Fruit fly (Drosophila melanogaster) whole organism, embryonic: ENCODE data around the gene RpS3.

Source experiments
- Bgb ChIP-seq: fragments of 200-800 bp; sonication (Bioruptor generic); IDR thresholded peaks from 2 replicates; pipeline ENCODE4 v1.3.6; 2022; ENCODE audit warnings: missing biosample characterization, missing genetic modification characterization; ENCODE audit not compliant: partially characterized antibody
- CG10274 ChIP-seq: fragments of 200-800 bp; sonication (Bioruptor generic); optimal IDR thresholded peaks from 3 replicates; lab custom pipeline; 2017; ENCODE audit warnings: missing biosample characterization, mild to moderate bottlenecking, missing genetic modification characterization
- CG12236 ChIP-seq: fragments of 200-800 bp; sonication (Bioruptor generic); optimal IDR thresholded peaks from 2 replicates; lab custom pipeline; 2016; ENCODE audit warnings: missing biosample characterization, missing genetic modification characterization
- CG13624 ChIP-seq: fragments of 200-800 bp; sonication (Bioruptor generic); optimal IDR thresholded peaks from 2 replicates; lab custom pipeline; 2016; ENCODE audit warnings: missing biosample characterization, missing genetic modification characterization
- CG15479 ChIP-seq: fragments of 200-800 bp; sonication (Bioruptor generic); optimal IDR thresholded peaks from 3 replicates; lab custom pipeline; 2019; ENCODE audit warnings: missing biosample characterization, mild to moderate bottlenecking, missing genetic modification characterization, moderate library complexity
- CG16863 ChIP-seq: fragments of 200-800 bp; sonication (Bioruptor generic); optimal IDR thresholded peaks from 3 replicates; lab custom pipeline; 2016; ENCODE audit warnings: missing biosample characterization, missing genetic modification characterization
- CG17829 ChIP-seq: fragments of 200-800 bp; optimal IDR thresholded peaks from 2 replicates; lab custom pipeline; 2019; ENCODE audit warnings: missing biosample characterization, mild to moderate bottlenecking, missing genetic modification characterization, moderate library complexity
- CG18262 ChIP-seq: fragments of 200-800 bp; optimal IDR thresholded peaks from 3 replicates; lab custom pipeline; 2019; ENCODE audit warnings: missing biosample characterization, mild to moderate bottlenecking, missing genetic modification characterization, moderate library complexity
- CG2202 ChIP-seq: fragments of 200-800 bp; sonication (Bioruptor generic); optimal IDR thresholded peaks from 2 replicates; lab custom pipeline; 2018; ENCODE audit warnings: missing biosample characterization, mild to moderate bottlenecking, missing genetic modification characterization
- CG2875 ChIP-seq: fragments of 200-800 bp; sonication (Bioruptor generic); optimal IDR thresholded peaks from 2 replicates; lab custom pipeline; 2017; ENCODE audit warnings: missing biosample characterization, mild to moderate bottlenecking, missing genetic modification characterization, missing genetic modification reagents
- CG32532 ChIP-seq: fragments of 200-800 bp; sonication (Bioruptor generic); IDR thresholded peaks from 2 replicates; pipeline ENCODE4 v1.3.6; 2022; ENCODE audit warnings: missing biosample characterization, missing genetic modification characterization
- CG3838 ChIP-seq: fragments of 200-800 bp; sonication (Bioruptor generic); optimal IDR thresholded peaks from 3 replicates; lab custom pipeline; 2016; ENCODE audit warnings: missing biosample characterization, missing genetic modification characterization
- CG4854 ChIP-seq: fragments of 200-800 bp; sonication (Bioruptor generic); optimal IDR thresholded peaks from 2 replicates; lab custom pipeline; 2016; ENCODE audit warnings: missing biosample characterization, missing genetic modification characterization, inconsistent platforms
- CG6254 ChIP-seq: fragments of 200-800 bp; sonication (Bioruptor generic); optimal IDR thresholded peaks from 3 replicates; lab custom pipeline; 2017; ENCODE audit warnings: mild to moderate bottlenecking, missing biosample characterization, missing genetic modification reagents, missing genetic modification characterization
- CG6813 ChIP-seq: fragments of 200-800 bp; sonication (Bioruptor generic); optimal IDR thresholded peaks from 2 replicates; lab custom pipeline; 2017; ENCODE audit warnings: missing biosample characterization, missing genetic modification characterization, mild to moderate bottlenecking, moderate library complexity, missing genetic modification reagents
- CG8478 ChIP-seq: fragments of >200 bp; optimal IDR thresholded peaks from 2 replicates; lab custom pipeline; 2018
- CG9727 ChIP-seq: fragments of 200-800 bp; sonication (Bioruptor generic); optimal IDR thresholded peaks from 3 replicates; lab custom pipeline; 2017; ENCODE audit warnings: missing biosample characterization, mild to moderate bottlenecking, missing genetic modification characterization
- CG9797 ChIP-seq: fragments of 200-800 bp; sonication (Bioruptor generic); optimal IDR thresholded peaks from 3 replicates; lab custom pipeline; 2018; ENCODE audit warnings: missing biosample characterization, mild to moderate bottlenecking, missing genetic modification characterization
- Chrac-16 ChIP-seq: fragments of 200-800 bp; sonication (Bioruptor generic); optimal IDR thresholded peaks from 3 replicates; lab custom pipeline; 2016; ENCODE audit warnings: missing biosample characterization, missing genetic modification characterization
- Drgx ChIP-seq: fragments of 200-800 bp; sonication (Bioruptor generic); IDR thresholded peaks from 2 replicates; pipeline ENCODE4 v1.3.6; 2022; ENCODE audit warnings: missing biosample characterization, missing genetic modification characterization
- E2f1 ChIP-seq: fragments of 200-800 bp; sonication (Bioruptor generic); IDR thresholded peaks from 2 replicates; pipeline ENCODE4 v1.3.6; 2022; ENCODE audit warnings: missing biosample characterization, missing genetic modification characterization
- E2f2 ChIP-seq: fragments of 200-800 bp; sonication (Bioruptor generic); IDR thresholded peaks from 2 replicates; pipeline ENCODE4 v1.3.6; 2022; ENCODE audit warnings: missing biosample characterization, missing genetic modification characterization
- GATAe ChIP-seq: fragments of 200-800 bp; sonication (Bioruptor generic); conservative IDR thresholded peaks from 2 replicates; pipeline ENCODE4 v1.3.6; 2022; ENCODE audit warnings: missing biosample characterization, missing genetic modification characterization
- Gug ChIP-seq: fragments of 200-800 bp; sonication (Bioruptor generic); IDR thresholded peaks from 4 replicates; pipeline ENCODE4 v1.3.6; 2022; ENCODE audit warnings: missing biosample characterization, missing genetic modification characterization
- HLH3B ChIP-seq: fragments of 200-800 bp; sonication (Bioruptor generic); IDR thresholded peaks from 2 replicates; pipeline ENCODE4 v1.3.6; 2022; ENCODE audit warnings: missing biosample characterization, missing genetic modification characterization
- NfI ChIP-seq: fragments of 200-800 bp; sonication (Bioruptor generic); optimal IDR thresholded peaks from 3 replicates; lab custom pipeline; 2018; ENCODE audit warnings: missing biosample characterization, mild to moderate bottlenecking, missing genetic modification characterization, moderate library complexity
- PHDP ChIP-seq: fragments of 200-800 bp; sonication (Bioruptor generic); optimal IDR thresholded peaks from 3 replicates; lab custom pipeline; 2018; ENCODE audit warnings: missing biosample characterization, mild to moderate bottlenecking, missing genetic modification characterization, moderate library complexity
- Scr ChIP-seq: fragments of 200-800 bp; sonication (Bioruptor generic); IDR thresholded peaks from 2 replicates; pipeline ENCODE4 v1.3.6; 2022; ENCODE audit warnings: missing biosample characterization, missing genetic modification characterization; ENCODE audit not compliant: partially characterized antibody
- Six4 ChIP-seq: fragments of 200-800 bp; sonication (Bioruptor generic); optimal IDR thresholded peaks from 2 replicates; lab custom pipeline; 2016; ENCODE audit warnings: missing biosample characterization, missing genetic modification characterization
- Spps ChIP-seq: fragments of 200-800 bp; sonication (Bioruptor generic); optimal IDR thresholded peaks from 2 replicates; lab custom pipeline; 2018; ENCODE audit warnings: missing biosample characterization, mild to moderate bottlenecking, missing genetic modification characterization
- Sry-δ ChIP-seq: fragments of 200-800 bp; sonication (Bioruptor generic); optimal IDR thresholded peaks from 2 replicates; lab custom pipeline; 2016; ENCODE audit warnings: missing biosample characterization, missing genetic modification characterization
- amos ChIP-seq: fragments of 200-800 bp; sonication (Bioruptor generic); IDR thresholded peaks from 2 replicates; pipeline ENCODE4 v1.3.6; 2022; ENCODE audit warnings: missing biosample characterization, missing genetic modification characterization; ENCODE audit not compliant: partially characterized antibody
- cad ChIP-seq: fragments of >200 bp; optimal IDR thresholded peaks from 2 replicates; lab custom pipeline; 2017; ENCODE audit warnings: missing biosample characterization, missing genetic modification characterization
- caup ChIP-seq: fragments of 200-800 bp; sonication (Bioruptor generic); optimal IDR thresholded peaks from 3 replicates; lab custom pipeline; 2017; ENCODE audit warnings: missing biosample characterization, mild to moderate bottlenecking, missing genetic modification characterization, moderate library complexity; ENCODE audit not compliant: severe bottlenecking
- chn ChIP-seq: fragments of 200-800 bp; sonication (Bioruptor generic); optimal IDR thresholded peaks from 2 replicates; lab custom pipeline; 2016; ENCODE audit warnings: missing biosample characterization, missing genetic modification characterization
- corto ChIP-seq: fragments of 200-800 bp; sonication (Bioruptor generic); optimal IDR thresholded peaks from 2 replicates; lab custom pipeline; 2016; ENCODE audit warnings: missing biosample characterization, mild to moderate bottlenecking, missing genetic modification characterization, moderate library complexity
- crc ChIP-seq: fragments of 200-800 bp; sonication (Bioruptor generic); optimal IDR thresholded peaks from 2 replicates; lab custom pipeline; 2016; ENCODE audit warnings: missing biosample characterization, missing genetic modification characterization
- dimm ChIP-seq: fragments of 200-800 bp; sonication (Bioruptor generic); IDR thresholded peaks from 2 replicates; pipeline ENCODE4 v1.3.6; 2022; ENCODE audit warnings: missing biosample characterization, missing genetic modification characterization
- en ChIP-seq: fragments of 200-800 bp; sonication (Bioruptor generic); optimal IDR thresholded peaks from 2 replicates; lab custom pipeline; 2016; ENCODE audit warnings: missing biosample characterization, missing genetic modification characterization
- fu2 ChIP-seq: fragments of 200-800 bp; sonication (Bioruptor generic); optimal IDR thresholded peaks from 2 replicates; lab custom pipeline; 2016; ENCODE audit warnings: missing biosample characterization, missing genetic modification characterization
- kah ChIP-seq: fragments of 200-800 bp; sonication (Bioruptor generic); optimal IDR thresholded peaks from 2 replicates; lab custom pipeline; 2018; ENCODE audit warnings: missing biosample characterization, mild to moderate bottlenecking, missing genetic modification characterization
- lbe ChIP-seq: fragments of 200-800 bp; sonication (Bioruptor generic); optimal IDR thresholded peaks from 2 replicates; lab custom pipeline; 2016; ENCODE audit warnings: missing biosample characterization, mild to moderate bottlenecking, missing genetic modification characterization
- mam ChIP-seq: fragments of 200-800 bp; sonication (Bioruptor generic); optimal IDR thresholded peaks from 3 replicates; lab custom pipeline; 2016; ENCODE audit warnings: missing biosample characterization, missing genetic modification characterization
- mld ChIP-seq: fragments of 200-800 bp; sonication (Bioruptor generic); IDR thresholded peaks from 3 replicates; pipeline ENCODE4 v1.3.6; 2022; ENCODE audit warnings: missing biosample characterization, missing genetic modification characterization; ENCODE audit not compliant: partially characterized antibody
- pum ChIP-seq: fragments of 200-800 bp; sonication (Bioruptor generic); optimal IDR thresholded peaks from 2 replicates; lab custom pipeline; 2016; ENCODE audit warnings: missing biosample characterization, missing genetic modification characterization
- ranshi ChIP-seq: fragments of 200-800 bp; sonication (Bioruptor generic); IDR thresholded peaks from 2 replicates; pipeline ENCODE4 v1.3.6; 2022; ENCODE audit warnings: missing biosample characterization, missing genetic modification characterization
- rib ChIP-seq: fragments of 200-800 bp; sonication (Bioruptor generic); IDR thresholded peaks from 2 replicates; pipeline ENCODE4 v1.3.6; 2022; ENCODE audit warnings: missing biosample characterization, missing genetic modification characterization
- sens-2 ChIP-seq: fragments of 200-800 bp; sonication (Bioruptor generic); IDR thresholded peaks from 2 replicates; pipeline ENCODE4 v1.3.6; 2022; ENCODE audit warnings: missing biosample characterization, missing genetic modification characterization
- sna ChIP-seq: fragments of 200-800 bp; sonication (Bioruptor generic); IDR thresholded peaks from 2 replicates; pipeline ENCODE4 v1.3.6; 2022; ENCODE audit warnings: missing biosample characterization, missing genetic modification characterization; ENCODE audit not compliant: partially characterized antibody

RpS3 gene

DNA sequence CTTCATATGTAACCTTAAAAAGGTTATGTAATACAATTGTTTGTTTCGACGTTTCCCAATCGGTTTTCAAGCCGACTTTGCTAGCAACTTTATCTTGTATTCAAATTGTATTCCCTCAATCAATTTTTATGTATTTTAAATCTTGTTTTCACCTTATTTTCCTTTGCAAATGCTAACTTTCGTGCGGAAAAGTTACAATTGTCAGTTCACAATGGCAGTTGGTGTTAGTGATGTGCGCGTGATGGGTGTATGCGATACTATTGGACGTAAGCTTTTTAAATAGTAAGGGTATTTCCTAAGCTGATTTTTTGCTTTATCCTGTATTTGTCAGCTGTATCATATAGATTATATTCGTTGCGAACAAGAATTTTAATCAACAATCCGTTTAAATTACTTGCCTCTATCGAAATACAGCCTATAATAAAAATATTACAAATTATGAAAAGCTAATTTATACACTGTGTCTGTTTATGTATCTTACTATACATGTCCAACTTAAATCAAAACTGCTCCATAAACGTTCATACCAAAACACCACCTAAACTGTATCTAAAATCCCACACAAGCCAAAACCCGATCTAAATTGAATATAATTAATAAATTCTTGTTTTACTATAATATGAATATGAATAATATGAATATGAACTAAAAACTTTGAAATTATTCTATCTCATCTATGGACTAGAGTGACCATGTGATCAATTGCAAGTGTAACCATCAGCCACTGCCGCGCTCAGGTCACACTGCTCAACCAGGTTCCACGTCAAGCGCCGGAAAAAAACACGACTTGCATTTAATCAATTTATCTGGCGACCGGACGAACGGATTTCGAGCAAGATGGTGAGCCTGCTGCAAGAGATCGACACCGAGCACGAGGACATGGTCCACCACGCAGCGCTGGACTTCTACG, 2.5 kb upstream of the RpS3 start, which contains the start of the genes ATPsynCF6 and Sec13 (continued):
- peak; percentile 29; the same call in 1 of the 2 replicates for TF ChIP-seq rib
- TF ChIP-seq en (GFP tag; lab: Kevin White, UChicago) = no peak
- TF ChIP-seq Bgb (GFP tag; lab: Robert Waterston, UW) = peak; percentile 96
- TF ChIP-seq CG32532 = peak; percentile 77
- no peak for TF ChIP-seq CG2875 (GFP tag; lab: Kevin White, UChicago)
- TF ChIP-seq amos = peak; percentile 96
- TF ChIP-seq lbe (GFP tag; lab: Kevin White, UChicago) = no peak
- TF ChIP-seq CG17829 = peak; percentile 52
- peak; percentile 72 for TF ChIP-seq CG9797 (GFP tag; lab: Kevin White, UChicago)
- TF ChIP-seq dimm (GFP tag; lab: Robert Waterston, UW) = no peak
- no peak for TF ChIP-seq CG6254
- TF ChIP-seq Drgx (GFP tag; lab: Robert Waterston, UW) = peak; percentile 42; the same call in 1 of the 2 replicates
- no peak for TF ChIP-seq CG15479 (GFP tag; lab: Kevin White, UChicago)
- TF ChIP-seq CG9727 = peak; percentile 72
- peak; percentile 91 for TF ChIP-seq Sry-δ (GFP tag; lab: Kevin White, UChicago)
- TF ChIP-seq ranshi = no peak; the same call in 1 of the 2 replicates
- peak; percentile 39 for TF ChIP-seq mam (GFP tag; lab: Kevin White, UChicago)
- no peak for TF ChIP-seq CG6813 (GFP tag; lab: Kevin White, UChicago)
- 0 out of 2 replicates have a peak, but pooled peaks have one; percentile 29 for TF ChIP-seq HLH3B (GFP tag; lab: Robert Waterston, UW)
- no peak for TF ChIP-seq E2f2 (GFP tag; lab: Robert Waterston, UW)
- no peak for TF ChIP-seq crc
- TF ChIP-seq Six4 (GFP tag; lab: Kevin White, UChicago) = peak; percentile 34
- peak; percentile 44 for TF ChIP-seq CG18262
- TF ChIP-seq CG4854 (GFP tag; lab: Kevin White, UChicago) = peak; percentile 26
- no peak for TF ChIP-seq CG2202 (tag; lab: Kevin White, UChicago)
- TF ChIP-seq chn (GFP tag; lab: Kevin White, UChicago) = no peak
- TF ChIP-seq NfI (GFP tag; lab: Kevin White, UChicago) = peak; percentile 18
- TF ChIP-seq fu2 (GFP tag; lab: Kevin White, UChicago) = no peak
- TF ChIP-seq sna (GFP tag; lab: Robert Waterston, UW) = peak; percentile 91
- no peak for TF ChIP-seq GATAe
- TF ChIP-seq pum (GFP tag; lab: Kevin White, UChicago) = peak; percentile 1
- TF ChIP-seq caup = peak; percentile 52
- TF ChIP-seq Chrac-16 (GFP tag; lab: Kevin White, UChicago) = no peak
- peak; percentile 37; the same call in 1 of the 4 replicates for TF ChIP-seq Gug (GFP tag; lab: Robert Waterston, UW)
- peak; percentile 94 for TF ChIP-seq Scr (GFP tag; lab: Robert Waterston, UW)
- TF ChIP-seq corto (GFP tag; lab: Kevin White, UChicago) = no peak
- TF ChIP-seq PHDP (tag; lab: Kevin White, UChicago) = peak; percentile 28
- no peak for TF ChIP-seq CG10274 (GFP tag; lab: Kevin White, UChicago)
- TF ChIP-seq sens-2 (GFP tag; lab: Robert Waterston, UW) = no peak
- TF ChIP-seq CG8478 (lab: Kevin White, UChicago) = no peak
- no peak for TF ChIP-seq CG3838 (GFP tag; lab: Kevin White, UChicago)
- TF ChIP-seq mld = peak; percentile 86
- TF ChIP-seq CG16863 = no peak
- TF ChIP-seq E2f1 (GFP tag; lab: Robert Waterston, UW) = peak; percentile 37; the same call in 1 of the 2 replicates
- no peak for TF ChIP-seq cad
- TF ChIP-seq kah (GFP tag; lab: Kevin White, UChicago) = no peak
- TF ChIP-seq CG13624 = peak; percentile 20
- no peak for TF ChIP-seq Spps
- no peak for TF ChIP-seq CG12236
